Fruit fly (Drosophila melanogaster): ENCODE data around the gene CG42688.
A peak's percentile ranks its signal among the peaks of the same experiment; 100 is the strongest.

The CG42688 gene

DNA sequence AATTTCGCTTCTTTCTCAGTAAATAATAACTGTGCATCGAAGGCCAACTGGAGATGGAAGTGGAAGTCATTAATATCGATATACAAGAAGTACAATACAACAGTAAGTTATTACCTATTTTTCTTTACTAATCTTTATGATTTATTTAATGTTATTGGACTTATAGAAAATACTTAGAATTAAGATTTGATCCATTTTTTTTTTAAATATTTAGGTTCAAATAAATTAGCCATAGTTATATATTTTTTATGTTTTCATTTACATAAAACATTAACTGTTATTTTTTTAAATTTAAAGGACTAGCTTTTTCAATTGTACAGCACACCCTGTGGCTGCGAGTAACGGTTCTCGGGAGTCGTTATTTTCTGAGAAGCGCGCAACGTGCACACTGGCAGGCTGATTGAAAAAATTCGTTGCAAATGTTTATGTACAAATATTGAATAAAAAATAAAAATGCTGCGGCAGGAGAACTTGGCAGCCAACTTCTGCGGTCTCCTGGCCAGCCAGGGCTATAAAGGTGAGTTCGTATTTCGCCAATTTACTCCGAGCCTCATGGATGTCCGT is 3.1 kb upstream of the CG42688 start, which contains the start of the genes gammaTub37C and pigeon (continued):
- TF ChIP-seq Xbp1 (GFP tag; optimal IDR thresholded peaks at IDR 0.05) (peak; percentile 8), gcm (GFP tag; optimal IDR thresholded peaks at IDR 0.05) (no peak), Sry-δ (GFP tag; optimal IDR thresholded peaks at IDR 0.05) (peak; percentile 1), CG1603 (tag; optimal IDR thresholded peaks at IDR 0.05) (peak; percentile 51), CG15514 (GFP tag; optimal IDR thresholded peaks at IDR 0.05) (peak; percentile 34)

- TF ChIP-seq onecut (GFP tag; IDR thresholded peaks at IDR 0.05) (no peak), CG17186 (GFP tag; optimal IDR thresholded peaks at IDR 0.05) (no peak), Lhr (GFP tag; optimal IDR thresholded peaks at IDR 0.05) (no peak), CG9727 (GFP tag; optimal IDR thresholded peaks at IDR 0.05) (no peak), TFAM (GFP tag; optimal IDR thresholded peaks at IDR 0.05) (no peak), cas (GFP tag; IDR thresholded peaks at IDR 0.05) (no peak), seq (GFP tag; IDR thresholded peaks at IDR 0.05) (no peak), MESR4 (GFP tag; optimal IDR thresholded peaks at IDR 0.05) (no peak), vfl (GFP tag; optimal IDR thresholded peaks at IDR 0.05) (no peak), inv (GFP tag; IDR thresholded peaks at IDR 0.05; ENCODE audit: partially characterized antibody) (no peak), org-1 (GFP tag; optimal IDR thresholded peaks at IDR 0.05) (no peak), CG14965 (GFP tag; optimal IDR thresholded peaks at IDR 0.05; ENCODE audit: borderline replicate concordance) (no peak), CG15514 (GFP tag; optimal IDR thresholded peaks at IDR 0.05) (no peak), fru (optimal IDR thresholded peaks at IDR 0.05) (no peak), CG17568 (GFP tag; optimal IDR thresholded peaks at IDR 0.05) (no peak), tx (GFP tag; optimal IDR thresholded peaks at IDR 0.05) (no peak)
Observed at dm6 chr2L:19183687-19184086, 1.1 kb upstream of the CG42688 start, which contains the start of gene CG46059. Gene CG46059, minus strand, starts transcription at chr2L:19183787.

- TF ChIP-seq fd64A (GFP tag; optimal IDR thresholded peaks at IDR 0.05) (no peak), hkb (optimal IDR thresholded peaks at IDR 0.05) (no peak), hkb (GFP tag; IDR thresholded peaks at IDR 0.05) (no peak; the same call in 1 of the 2 replicates), Hr3 (GFP tag; optimal IDR thresholded peaks at IDR 0.05) (no peak), CG12071 (GFP tag; optimal IDR thresholded peaks at IDR 0.05) (no peak), Doc2 (GFP tag; IDR thresholded peaks at IDR 0.05) (no peak), amos (GFP tag; IDR thresholded peaks at IDR 0.05; ENCODE audit: partially characterized antibody) (no peak), Jarid2 (GFP tag; optimal IDR thresholded peaks at IDR 0.05) (no peak), Spps (tag; optimal IDR thresholded peaks at IDR 0.05) (no peak), Chrac-16 (GFP tag; optimal IDR thresholded peaks at IDR 0.05) (no peak), CG10209 (GFP tag; optimal IDR thresholded peaks at IDR 0.05) (no peak), Atf-2 (GFP tag; optimal IDR thresholded peaks at IDR 0.05) (no peak), CG17612 (GFP tag; IDR thresholded peaks at IDR 0.05) (no peak), CG10959 (GFP tag; IDR thresholded peaks at IDR 0.05) (peak; percentile 97), CG7372 (GFP tag; IDR thresholded peaks at IDR 0.05) (no peak), eyg (GFP tag; optimal IDR thresholded peaks at IDR 0.05) (no peak), scrt (GFP tag; optimal IDR thresholded peaks at IDR 0.05) (no peak), CG15011 (GFP tag; optimal IDR thresholded peaks at IDR 0.05) (no peak), CG1647 (GFP tag; optimal IDR thresholded peaks at IDR 0.05) (peak; percentile 2), CG7556 (GFP tag; optimal IDR thresholded peaks at IDR 0.05) (no peak), tgo (GFP tag; IDR thresholded peaks at IDR 0.05) (no peak), pho (GFP tag; optimal IDR thresholded peaks at IDR 0.05) (no peak), rib (GFP tag; IDR thresholded peaks at IDR 0.05) (no peak), CG1024 (GFP tag; IDR thresholded peaks at IDR 0.05) (no peak), CG9797 (GFP tag; optimal IDR thresholded peaks at IDR 0.05) (peak; percentile 67), dm (GFP tag; optimal IDR thresholded peaks at IDR 0.05) (no peak), unc-4 (GFP tag; IDR thresholded peaks at IDR 0.05; ENCODE audit: partially characterized antibody) (no peak), CG6254 (GFP tag; optimal IDR thresholded peaks at IDR 0.05) (peak; percentile 81)
Observed at dm6 chr2L:19181153-19181892, 1.3 kb downstream of the CG42688 start, which contains the start of gene CG17568. Gene CG17568, minus strand, starts transcription at chr2L:19181702.

Measured in whole organism, embryonic.